Worm (Caenorhabditis elegans): ENCODE results near the gene R08E5.4.

The R08E5.4 gene

ce11 chrV:3812291-3812690 is 43.9 kb downstream of the R08E5.4 start, which contains the start of gene scl-12:
TSS of gene scl-12 (plus strand) at chrV:3812591.
- no peak for TF ChIP-seq hsf-1 (GFP tag; IDR thresholded peaks at IDR 0.05)
- no peak for TF ChIP-seq ztf-3 (GFP tag; optimal IDR thresholded peaks at IDR 0.05)
- TF ChIP-seq ceh-100 (GFP tag; IDR thresholded peaks at IDR 0.05) = no peak
- TF ChIP-seq ztf-6 (GFP tag; IDR thresholded peaks at IDR 0.05) = no peak
- TF ChIP-seq nhr-90 (tag; optimal IDR thresholded peaks at IDR 0.05) = no peak
- TF ChIP-seq aptf-3 (GFP tag; IDR thresholded peaks at IDR 0.05) = no peak
- TF ChIP-seq madf-6 (GFP tag; IDR thresholded peaks at IDR 0.05) = no peak
- TF ChIP-seq B0261.1 (tag; optimal IDR thresholded peaks at IDR 0.05) = no peak
- no peak for TF ChIP-seq T07F8.4 (tag; optimal IDR thresholded peaks at IDR 0.05)
- no peak for TF ChIP-seq him-1 (tag; optimal IDR thresholded peaks at IDR 0.05)
- no peak for TF ChIP-seq madf-3 (GFP tag; IDR thresholded peaks at IDR 0.05)
- TF ChIP-seq K12H6.12 (tag; optimal IDR thresholded peaks at IDR 0.05) = no peak
- no peak for TF ChIP-seq die-1 (tag; optimal IDR thresholded peaks at IDR 0.05)
- TF ChIP-seq dox-1 (GFP tag; IDR thresholded peaks at IDR 0.05) = no peak
- no peak for TF ChIP-seq repo-1 (tag; optimal IDR thresholded peaks at IDR 0.05)
- no peak for TF ChIP-seq ceh-58 (GFP tag; IDR thresholded peaks at IDR 0.05)
- no peak for TF ChIP-seq bed-2 (GFP tag; IDR thresholded peaks at IDR 0.05)
- no peak for TF ChIP-seq attf-6 (GFP tag; IDR thresholded peaks at IDR 0.05)
- TF ChIP-seq D2030.7 (GFP tag; IDR thresholded peaks at IDR 0.05) = no peak
- TF ChIP-seq unc-62 (GFP tag; optimal IDR thresholded peaks at IDR 0.05) = no peak

ce11 chrV:3814009-3814408 is 45.6 kb downstream of the R08E5.4 start:
- TF ChIP-seq hlh-12 (tag; optimal IDR thresholded peaks at IDR 0.05) (no peak), rec-8 (tag; optimal IDR thresholded peaks at IDR 0.05) (no peak), F33H1.4 (GFP tag; IDR thresholded peaks at IDR 0.05) (no peak), let-607 (tag; optimal IDR thresholded peaks at IDR 0.05) (no peak), zfh-2 (GFP tag; conservative IDR thresholded peaks at IDR 0.05) (peak; percentile 67), xnd-1 (tag; optimal IDR thresholded peaks at IDR 0.05) (no peak), Y56A3A.18 (GFP tag; IDR thresholded peaks at IDR 0.05) (no peak)

- TF ChIP-seq cebp-2 (GFP tag; IDR thresholded peaks at IDR 0.05) (no peak), Y53F4B.3 (GFP tag; IDR thresholded peaks at IDR 0.05) (no peak), akir-1 (GFP tag; optimal IDR thresholded peaks at IDR 0.05) (no peak), bed-2 (GFP tag; IDR thresholded peaks at IDR 0.05) (no peak)
Observed at ce11 chrV:3814938-3815337, 46.6 kb downstream of the R08E5.4 start, which contains the start of gene H10D18.1. TSS of gene H10D18.1 (plus strand) at chrV:3815214.

Measured in whole organism, young adult.